Fruit fly (Drosophila melanogaster): ENCODE measurements around the gene CG45263.
A peak's percentile ranks its signal among the peaks of the same experiment; 100 is the strongest.

Gene CG45263

DNA sequence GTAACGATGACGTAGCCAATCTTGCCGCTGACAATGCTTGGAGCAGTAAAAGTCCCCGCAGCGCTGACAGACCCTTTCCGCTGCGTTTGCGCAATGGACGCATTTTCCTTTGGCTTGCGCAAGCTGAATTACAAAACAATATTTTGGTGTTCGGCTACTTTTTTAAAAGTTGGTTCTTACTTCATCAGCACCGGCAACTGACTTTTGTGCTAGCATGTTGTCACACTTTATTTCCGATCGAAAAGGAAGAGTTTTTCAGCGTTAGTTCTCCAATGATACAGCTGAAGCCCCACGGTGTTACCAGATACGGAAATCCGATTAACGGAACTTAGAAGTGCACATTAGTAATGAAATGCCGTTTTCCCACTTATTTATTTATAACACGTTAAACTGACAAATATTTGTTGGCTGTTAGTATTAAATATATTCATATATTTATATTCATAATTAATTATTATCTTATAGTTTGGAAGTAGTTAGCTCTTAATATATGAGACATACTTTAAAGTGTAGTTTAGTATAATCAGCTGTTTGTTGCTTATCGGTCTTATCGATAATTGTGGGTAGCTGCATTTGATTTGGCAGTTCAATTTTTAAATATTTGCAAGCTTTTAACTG lies 115.0 kb downstream of the CG45263 start, which contains the start of the genes Veneno and CG7963 (continued):
- TF ChIP-seq Taf1 (GFP tag; IDR thresholded peaks at IDR 0.05) (no peak), ewg (GFP tag; optimal IDR thresholded peaks at IDR 0.05) (peak; percentile 86), CG43689 (GFP tag; IDR thresholded peaks at IDR 0.05) (no peak), CG15514 (GFP tag; optimal IDR thresholded peaks at IDR 0.05) (peak; percentile 56), CG4617 (GFP tag; optimal IDR thresholded peaks at IDR 0.05; ENCODE audit: borderline replicate concordance) (peak; percentile 65), CG13424 (tag; optimal IDR thresholded peaks at IDR 0.05) (peak; percentile 42), Nf-YC (tag; optimal IDR thresholded peaks at IDR 0.05) (peak; percentile 51), CG15696 (tag; optimal IDR thresholded peaks at IDR 0.05) (peak; percentile 20), BEAF-32 (GFP tag; optimal IDR thresholded peaks at IDR 0.05) (peak; percentile 38), ci (GFP tag; IDR thresholded peaks at IDR 0.05) (no peak), CG11085 (GFP tag; IDR thresholded peaks at IDR 0.05) (no peak), Atf6 (GFP tag; IDR thresholded peaks at IDR 0.05) (no peak), trem (tag; optimal IDR thresholded peaks at IDR 0.05) (peak; percentile 83), psq (GFP tag; optimal IDR thresholded peaks at IDR 0.05) (no peak), CG9817 (tag; optimal IDR thresholded peaks at IDR 0.05) (peak; percentile 19), Dfd (GFP tag; optimal IDR thresholded peaks at IDR 0.05) (peak in 1 of 2 experiments; percentile 3)

dm6 chr3R:8358004-8358403 lies 119.4 kb downstream of the CG45263 start:
- TF ChIP-seq insv (GFP tag; optimal IDR thresholded peaks at IDR 0.05) (peak in 1 of 2 experiments; percentile 31), CG2199 (GFP tag; IDR thresholded peaks at IDR 0.05) (no peak), CG10274 (GFP tag; optimal IDR thresholded peaks at IDR 0.05) (no peak)

- peak; percentile 40 for TF ChIP-seq CG12769 (tag; optimal IDR thresholded peaks at IDR 0.05)
- TF ChIP-seq sr (GFP tag; IDR thresholded peaks at IDR 0.05): peak; percentile 89
- TF ChIP-seq CrebB (tag; optimal IDR thresholded peaks at IDR 0.05): peak; percentile 13
- peak; percentile 42 for TF ChIP-seq kah (GFP tag; optimal IDR thresholded peaks at IDR 0.05)
- peak; percentile 18 for TF ChIP-seq CG5180 (GFP tag; optimal IDR thresholded peaks at IDR 0.05)
- TF ChIP-seq CG34422 (GFP tag; IDR thresholded peaks at IDR 0.05): peak; percentile 28; the same call in 1 of the 3 replicates
- TF ChIP-seq CG6813 (GFP tag; optimal IDR thresholded peaks at IDR 0.05): peak; percentile 14
- peak; percentile 59 for TF ChIP-seq sens (GFP tag)
- TF ChIP-seq CG12071 (GFP tag; optimal IDR thresholded peaks at IDR 0.05): peak; percentile 2
- TF ChIP-seq gsb-n (tag; optimal IDR thresholded peaks at IDR 0.05): no peak
- TF ChIP-seq Atf3 (GFP tag; optimal IDR thresholded peaks at IDR 0.05): peak; percentile 40
- peak; percentile 77; the same call in 1 of the 2 replicates for TF ChIP-seq CG32767 (GFP tag; IDR thresholded peaks at IDR 0.05)
- TF ChIP-seq Fer1 (GFP tag; optimal IDR thresholded peaks at IDR 0.05): peak; percentile 12
- TF ChIP-seq ci (GFP tag; IDR thresholded peaks at IDR 0.05): 0 out of 3 replicates have a peak, but pooled peaks have one; percentile 50
- peak; percentile 8 for TF ChIP-seq tap (tag; optimal IDR thresholded peaks at IDR 0.05)
- peak; percentile 37 for TF ChIP-seq mirr (GFP tag; optimal IDR thresholded peaks at IDR 0.05)
- no peak for TF ChIP-seq CG43689 (GFP tag; IDR thresholded peaks at IDR 0.05)
- no peak for TF ChIP-seq CG3726 (GFP tag; IDR thresholded peaks at IDR 0.05)
- no peak for TF ChIP-seq CG13296 (GFP tag; optimal IDR thresholded peaks at IDR 0.05)
- TF ChIP-seq CG13894 (tag; optimal IDR thresholded peaks at IDR 0.05): peak; percentile 2
- TF ChIP-seq CG8290 (GFP tag; optimal IDR thresholded peaks at IDR 0.05): no peak
- TF ChIP-seq CG8290 (tag; optimal IDR thresholded peaks at IDR 0.05): peak in 1 of 2 experiments; percentile 51
- no peak for TF ChIP-seq pan (optimal IDR thresholded peaks at IDR 0.05)
- TF ChIP-seq pan (GFP tag; optimal IDR thresholded peaks at IDR 0.05 in 1 of 2, IDR thresholded peaks at IDR 0.05 in 1 of 2): peak in 1 of 2 experiments; percentile 35
- TF ChIP-seq insv (GFP tag; optimal IDR thresholded peaks at IDR 0.05): peak in 1 of 2 experiments; percentile 83
- TF ChIP-seq nmo (GFP tag; optimal IDR thresholded peaks at IDR 0.05): no peak
- TF ChIP-seq CG10543 (GFP tag; optimal IDR thresholded peaks at IDR 0.05): peak; percentile 71
- peak in 1 of 3 experiments; percentile 56 for TF ChIP-seq Stat92E (GFP tag; optimal IDR thresholded peaks at IDR 0.05)
- TF ChIP-seq gcm (GFP tag; optimal IDR thresholded peaks at IDR 0.05): peak; percentile 64
- 0 out of 3 replicates have a peak, but pooled peaks have one; percentile 9 for TF ChIP-seq CG2199 (GFP tag; IDR thresholded peaks at IDR 0.05)
Measured at dm6 chr3R:8357372-8357992, 119.9 kb downstream of the CG45263 start.

Measured in whole organism, embryonic.